Worm (Caenorhabditis elegans) whole organism, L4 larva: ENCODE results near the gene rib-2.

Source experiments
- F10B5.3 ChIP-seq: sonication (generic microtip); optimal IDR thresholded peaks from 2 replicates; lab custom pipeline; 2016; ENCODE audit warnings: mild to moderate bottlenecking, missing genetic modification characterization, missing compliant biosample characterization
- F37D6.2 ChIP-seq: sonication (generic microtip); optimal IDR thresholded peaks from 2 replicates; lab custom pipeline; 2016; ENCODE audit warnings: mild to moderate bottlenecking, missing genetic modification characterization, missing compliant biosample characterization
- F44E2.7 ChIP-seq: fragments of 200-800 bp; sonication (Bioruptor generic); IDR thresholded peaks from 2 replicates; pipeline ENCODE4 v2.1.2; 2022; ENCODE audit warnings: missing genetic modification characterization, missing compliant biosample characterization
- Y105C5A.15 ChIP-seq: fragments of 200-800 bp; sonication (Bioruptor generic); IDR thresholded peaks from 2 replicates; pipeline ENCODE4 v1.3.6; 2022; ENCODE audit warnings: missing genetic modification characterization, missing compliant biosample characterization
- Y5F2A.4 ChIP-seq: fragments of 200-800 bp; sonication (Bioruptor generic); optimal IDR thresholded peaks from 2 replicates; lab custom pipeline; 2018; ENCODE audit warnings: mild to moderate bottlenecking, missing genetic modification characterization, missing compliant biosample characterization
- Y75B8A.6 ChIP-seq: fragments of 200-800 bp; sonication (Bioruptor generic); IDR thresholded peaks from 2 replicates; pipeline ENCODE4 v1.3.6; 2022; ENCODE audit warnings: missing genetic modification reagents, missing genetic modification characterization, missing compliant biosample characterization
- ZK337.2 ChIP-seq: fragments of 200-800 bp; sonication (Bioruptor generic); IDR thresholded peaks from 2 replicates; pipeline ENCODE4 v1.3.6; 2022; ENCODE audit warnings: missing genetic modification reagents, missing genetic modification characterization, missing compliant biosample characterization
- aly-2 ChIP-seq: sonication (generic microtip); optimal IDR thresholded peaks from 2 replicates; lab custom pipeline; 2018; ENCODE audit warnings: missing biosample characterization, missing genetic modification characterization
- ama-1 ChIP-seq: fragments of 150-350 bp; optimal IDR thresholded peaks from 2 replicates; lab custom pipeline; 2014; ENCODE audit warnings: inconsistent platforms, mixed read lengths
- ceh-20 ChIP-seq: fragments of 200-800 bp; sonication (Bioruptor generic); IDR thresholded peaks from 2 replicates; pipeline ENCODE4 v1.3.6; 2022; ENCODE audit warnings: missing genetic modification reagents, missing genetic modification characterization, missing compliant biosample characterization
- ceh-28 ChIP-seq: fragments of 150-350 bp; optimal IDR thresholded peaks from 2 replicates; lab custom pipeline; 2014; ENCODE audit warnings: missing biosample characterization, missing genetic modification reagents, missing genetic modification characterization
- ceh-44 ChIP-seq: fragments of 200-800 bp; sonication (Bioruptor generic); IDR thresholded peaks from 2 replicates; pipeline ENCODE4 v1.3.6; 2022; ENCODE audit warnings: missing genetic modification reagents, missing genetic modification characterization, missing compliant biosample characterization
- ceh-62 ChIP-seq: sonication (generic microtip); optimal IDR thresholded peaks from 2 replicates; lab custom pipeline; 2017; ENCODE audit warnings: missing biosample characterization, missing genetic modification characterization
- ces-1 ChIP-seq: fragments of 150-350 bp; sonication (generic microtip); optimal IDR thresholded peaks from 4 replicates; lab custom pipeline; 2014; ENCODE audit warnings: missing biosample characterization, missing genetic modification reagents, missing genetic modification characterization
- ctbp-1 ChIP-seq: fragments of 200-800 bp; sonication (Bioruptor generic); IDR thresholded peaks from 2 replicates; pipeline ENCODE4 v1.3.6; 2022; ENCODE audit warnings: missing genetic modification reagents, missing genetic modification characterization, missing compliant biosample characterization
- daf-16 ChIP-seq, 3 experiments: sonication (generic microtip); optimal IDR thresholded peaks; 2 replicates each; lab custom pipeline; 2016 to 2017; ENCODE audit warnings: missing genetic modification characterization in 3 of 3, missing genetic modification reagents in 3 of 3, mild to moderate bottlenecking in 2 of 3, missing compliant biosample characterization in 2 of 3, missing biosample characterization in 1 of 3, moderate library complexity in 1 of 3
- daf-8 ChIP-seq: fragments of 200-800 bp; sonication (Bioruptor generic); IDR thresholded peaks from 2 replicates; pipeline ENCODE4 v1.3.6; 2022; ENCODE audit warnings: missing genetic modification characterization, missing compliant biosample characterization
- dmd-6 ChIP-seq: fragments of 200-800 bp; sonication (Bioruptor generic); IDR thresholded peaks from 2 replicates; pipeline ENCODE4 v1.3.6; 2022; ENCODE audit warnings: missing genetic modification reagents, missing genetic modification characterization, missing compliant biosample characterization
- dmd-8 ChIP-seq: fragments of 200-800 bp; sonication (Bioruptor generic); IDR thresholded peaks from 2 replicates; pipeline ENCODE4 v1.3.6; 2022; ENCODE audit warnings: missing genetic modification characterization, missing compliant biosample characterization
- dmd-9 ChIP-seq: fragments of 200-800 bp; sonication (Bioruptor generic); IDR thresholded peaks from 2 replicates; pipeline ENCODE4 v1.3.6; 2022; ENCODE audit warnings: missing genetic modification reagents, missing genetic modification characterization, missing compliant biosample characterization
- dpl-1 ChIP-seq: fragments of 150-350 bp; optimal IDR thresholded peaks from 2 replicates; lab custom pipeline; 2014; ENCODE audit warnings: missing biosample characterization, missing genetic modification reagents, missing genetic modification characterization
- fos-1 ChIP-seq: fragments of 150-350 bp; optimal IDR thresholded peaks from 2 replicates; lab custom pipeline; 2014; ENCODE audit warnings: missing biosample characterization, missing genetic modification characterization
- hlh-11 ChIP-seq: fragments of 200-800 bp; sonication (Bioruptor generic); optimal IDR thresholded peaks from 2 replicates; lab custom pipeline; 2018; ENCODE audit warnings: mild to moderate bottlenecking, missing genetic modification characterization, missing compliant biosample characterization
- hmg-1.1 ChIP-seq: fragments of 200-800 bp; sonication (Bioruptor generic); IDR thresholded peaks from 2 replicates; pipeline ENCODE4 v1.3.6; 2022; ENCODE audit warnings: missing genetic modification reagents, missing genetic modification characterization, missing compliant biosample characterization
- lin-1 ChIP-seq: fragments of 200-800 bp; sonication (Bioruptor generic); IDR thresholded peaks from 2 replicates; pipeline ENCODE4 v1.3.6; 2022; ENCODE audit warnings: missing genetic modification reagents, missing genetic modification characterization, missing compliant biosample characterization
- lin-29 ChIP-seq: fragments of 200-800 bp; sonication (Bioruptor generic); IDR thresholded peaks from 2 replicates; pipeline ENCODE4 v1.3.6; 2022; ENCODE audit warnings: missing genetic modification reagents, missing genetic modification characterization, missing compliant biosample characterization
- lir-3 ChIP-seq: sonication (generic microtip); optimal IDR thresholded peaks from 2 replicates; lab custom pipeline; 2016; ENCODE audit warnings: mild to moderate bottlenecking, missing genetic modification characterization, missing compliant biosample characterization
- lsy-2 ChIP-seq, 2 experiments: fragments of 150-350 bp in 1 of 2; sonication (generic microtip) in 1 of 2; optimal IDR thresholded peaks; 2 replicates each; lab custom pipeline; 2014 to 2017; ENCODE audit warnings: missing biosample characterization in 2 of 2, missing genetic modification characterization in 2 of 2
- madf-5 ChIP-seq, 2 experiments: fragments of 200-800 bp; sonication (Bioruptor generic); IDR thresholded peaks; 2 replicates each; pipeline ENCODE4 v1.3.6; 2022; ENCODE audit warnings: missing compliant biosample characterization in 2 of 2, missing genetic modification characterization in 2 of 2
- mdl-1 ChIP-seq, 2 experiments: fragments of 150-350 bp in 1 of 2; sonication (generic microtip) in 1 of 2; optimal IDR thresholded peaks; 2 replicates each; lab custom pipeline; 2014 to 2017; ENCODE audit warnings: missing biosample characterization in 2 of 2, missing genetic modification characterization in 2 of 2
- mes-2 ChIP-seq: sonication (generic microtip); optimal IDR thresholded peaks from 2 replicates; lab custom pipeline; 2016; ENCODE audit warnings: missing genotype, mild to moderate bottlenecking, missing genetic modification characterization, missing compliant biosample characterization; ENCODE audit not compliant: poor library complexity, severe bottlenecking
- mxl-2 ChIP-seq: fragments of 200-800 bp; sonication (Bioruptor generic); conservative IDR thresholded peaks from 2 replicates; pipeline ENCODE4 v1.3.6; 2022; ENCODE audit warnings: missing genetic modification reagents, missing genetic modification characterization, missing compliant biosample characterization
- nhr-102 ChIP-seq: sonication (generic microtip); optimal IDR thresholded peaks from 2 replicates; lab custom pipeline; 2016; ENCODE audit warnings: mild to moderate bottlenecking, missing genetic modification characterization, moderate library complexity, missing compliant biosample characterization
- nhr-111 ChIP-seq: fragments of 200-800 bp; sonication (Bioruptor generic); optimal IDR thresholded peaks from 2 replicates; lab custom pipeline; 2018; ENCODE audit warnings: mild to moderate bottlenecking, missing genetic modification characterization, missing compliant biosample characterization
- nhr-237 ChIP-seq: sonication (generic microtip); optimal IDR thresholded peaks from 2 replicates; lab custom pipeline; 2017; ENCODE audit warnings: missing biosample characterization, missing genetic modification characterization
- nhr-25 ChIP-seq: sonication (generic microtip); optimal IDR thresholded peaks from 2 replicates; lab custom pipeline; 2017; ENCODE audit warnings: missing genetic modification characterization, mild to moderate bottlenecking, missing compliant biosample characterization, antibody characterized with exemption, moderate library complexity, borderline replicate concordance; ENCODE audit not compliant: insufficient read depth
- nhr-28 ChIP-seq: fragments of 150-350 bp; optimal IDR thresholded peaks from 2 replicates; lab custom pipeline; 2014; ENCODE audit warnings: missing biosample characterization, missing genetic modification characterization
- nhr-76 ChIP-seq: fragments of 150-350 bp; optimal IDR thresholded peaks from 2 replicates; lab custom pipeline; 2014; ENCODE audit warnings: missing biosample characterization, missing genetic modification characterization
- pha-4 ChIP-seq, 2 experiments: fragments of 150-350 bp in 1 of 2; fragments of 200-800 bp in 1 of 2; sonication (Bioruptor generic) in 1 of 2; IDR thresholded peaks in 1 of 2; optimal IDR thresholded peaks in 1 of 2; 2 replicates each; pipeline versions ENCODE4 v1.3.6 to Lab custom; 2014 to 2022; ENCODE audit warnings: missing genetic modification characterization in 2 of 2, missing genetic modification reagents in 2 of 2, missing biosample characterization in 1 of 2, missing compliant biosample characterization in 1 of 2
- pqm-1 ChIP-seq: sonication (generic microtip); optimal IDR thresholded peaks from 2 replicates; lab custom pipeline; 2017; ENCODE audit warnings: missing biosample characterization, missing genetic modification characterization
- rbr-2 ChIP-seq: sonication (generic microtip); optimal IDR thresholded peaks from 2 replicates; lab custom pipeline; 2016; ENCODE audit warnings: missing genotype, missing genetic modification characterization, missing compliant biosample characterization
- sdz-12 ChIP-seq: fragments of 200-800 bp; sonication (Bioruptor generic); optimal IDR thresholded peaks from 2 replicates; lab custom pipeline; 2018; ENCODE audit warnings: mild to moderate bottlenecking, missing genetic modification characterization, missing compliant biosample characterization
- set-16 ChIP-seq: fragments of 200-800 bp; sonication (Bioruptor generic); IDR thresholded peaks from 2 replicates; pipeline ENCODE4 v1.3.6; 2022; ENCODE audit warnings: missing genetic modification reagents, missing genetic modification characterization, missing compliant biosample characterization
- spr-1 ChIP-seq: sonication (generic microtip); optimal IDR thresholded peaks from 2 replicates; lab custom pipeline; 2016; ENCODE audit warnings: mild to moderate bottlenecking, missing genetic modification characterization, missing compliant biosample characterization
- spr-3 ChIP-seq: fragments of 200-800 bp; sonication (Bioruptor generic); optimal IDR thresholded peaks from 2 replicates; lab custom pipeline; 2018; ENCODE audit warnings: mild to moderate bottlenecking, missing genetic modification characterization, missing compliant biosample characterization
- unc-130 ChIP-seq: sonication (generic microtip); optimal IDR thresholded peaks from 2 replicates; lab custom pipeline; 2016; ENCODE audit warnings: missing genetic modification reagents, missing genetic modification characterization, missing compliant biosample characterization
- unc-39 ChIP-seq: sonication (generic microtip); optimal IDR thresholded peaks from 2 replicates; lab custom pipeline; 2017; ENCODE audit warnings: missing biosample characterization, missing genetic modification characterization
- unc-62 ChIP-seq, 3 experiments: fragments of 150-350 bp in 1 of 3; sonication (generic microtip); optimal IDR thresholded peaks in 2 of 3; peaks in 1 of 3; 1 replicate in 1 of 3; 2 replicates in 2 of 3; lab custom pipeline; 2014 to 2017; ENCODE audit warnings: missing biosample characterization in 3 of 3, missing genetic modification characterization in 3 of 3, missing genetic modification reagents in 3 of 3, missing genotype in 1 of 3
- ztf-11 ChIP-seq: fragments of 150-350 bp; optimal IDR thresholded peaks from 2 replicates; lab custom pipeline; 2014; ENCODE audit warnings: missing biosample characterization, missing genetic modification characterization
- ztf-7 ChIP-seq: fragments of 150-350 bp; optimal IDR thresholded peaks from 2 replicates; lab custom pipeline; 2014; ENCODE audit warnings: missing biosample characterization, missing genetic modification characterization

rib-2 gene

DNA sequence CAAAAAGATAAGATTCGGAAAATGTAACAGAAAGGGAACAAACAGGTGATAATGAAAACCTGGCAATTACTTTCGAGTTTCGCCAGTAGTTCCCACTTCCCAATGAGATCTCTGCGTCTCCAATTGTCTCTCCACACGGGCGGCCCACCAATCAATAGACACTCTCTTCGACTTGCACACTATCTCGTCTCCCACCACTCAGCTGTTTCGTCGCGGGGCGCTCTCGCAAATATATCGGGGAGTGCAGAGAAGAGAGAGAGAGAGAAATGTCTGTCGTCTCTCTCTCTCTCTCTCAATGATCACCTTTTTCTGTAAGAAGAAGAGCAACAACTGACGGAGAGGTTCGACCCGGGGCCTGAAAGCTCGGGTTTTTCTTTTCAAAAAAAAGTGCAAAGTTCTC lies 22.4 kb upstream of the rib-2 start (continued):
- TF ChIP-seq pha-4 (GFP tag; IDR thresholded peaks at IDR 0.05; lab: Robert Waterston, UW) (peak; percentile 50; the same call in 1 of the 2 replicates), pha-4 (tag; optimal IDR thresholded peaks at IDR 0.05; lab: Kevin White, UChicago) (peak; percentile 38), dmd-6 (GFP tag; lab: Robert Waterston, UW) (peak; percentile 94), ceh-44 (no peak), F44E2.7 (GFP tag; lab: Robert Waterston, UW) (no peak), ceh-20 (peak; percentile 79), spr-3 (GFP tag; lab: Kevin White, UChicago) (no peak), unc-130 (GFP tag; lab: Kevin White, UChicago) (peak; percentile 27), nhr-102 (peak; percentile 69), lin-1 (GFP tag; lab: Robert Waterston, UW) (peak; percentile 93), ctbp-1 (GFP tag; lab: Robert Waterston, UW) (peak; percentile 78), mdl-1 (tag; optimal IDR thresholded peaks at IDR 0.05; lab: Kevin White, UChicago) (peak; percentile 17 to 53), set-16 (peak; percentile 74), ceh-62 (no peak), ztf-11 (tag; lab: Kevin White, UChicago) (no peak), ZK337.2 (GFP tag; lab: Robert Waterston, UW) (no peak), nhr-76 (tag; lab: Kevin White, UChicago) (no peak), lsy-2 (tag; optimal IDR thresholded peaks at IDR 0.05; lab: Kevin White, UChicago) (peak; percentile 51 to 81), Y5F2A.4 (GFP tag; lab: Kevin White, UChicago) (peak; percentile 24), F37D6.2 (tag; lab: Kevin White, UChicago) (peak; percentile 43), nhr-28 (tag; lab: Kevin White, UChicago) (peak; percentile 85), nhr-25 (peak; percentile 56), hlh-11 (tag; lab: Kevin White, UChicago) (peak; percentile 100), ceh-28 (tag; lab: Kevin White, UChicago) (peak; percentile 75), Y75B8A.6 (GFP tag; lab: Robert Waterston, UW) (no peak), F10B5.3 (no peak), lir-3 (tag; lab: Kevin White, UChicago) (no peak), aly-2 (tag; lab: Kevin White, UChicago) (no peak), spr-1 (tag; lab: Kevin White, UChicago) (peak; percentile 32), ces-1 (GFP tag; lab: Kevin White, UChicago) (no peak), mxl-2 (GFP tag; lab: Robert Waterston, UW) (no peak), hmg-1.1 (peak; percentile 93), nhr-237 (tag; lab: Kevin White, UChicago) (no peak), madf-5 (GFP tag; IDR thresholded peaks at IDR 0.05; lab: Robert Waterston, UW) (no peak), sdz-12 (GFP tag; lab: Kevin White, UChicago) (no peak), pqm-1 (tag; lab: Kevin White, UChicago) (peak; percentile 19), fos-1 (tag; lab: Kevin White, UChicago) (no peak), dmd-9 (GFP tag; lab: Robert Waterston, UW) (no peak), unc-39 (tag; lab: Kevin White, UChicago) (no peak), ama-1 (lab: Kevin White, UChicago) (peak; percentile 29), dpl-1 (GFP tag; lab: Kevin White, UChicago) (peak; percentile 52), dmd-8 (GFP tag; lab: Robert Waterston, UW) (no peak), rbr-2 (tag; lab: Kevin White, UChicago) (peak; percentile 83), daf-8 (no peak), mes-2 (peak; percentile 77), daf-16 (GFP tag; optimal IDR thresholded peaks at IDR 0.05; lab: Kevin White, UChicago) (peak in 1 of 2 experiments; percentile 93), daf-16 (tag; optimal IDR thresholded peaks at IDR 0.05; lab: Kevin White, UChicago) (peak; percentile 95), ztf-7 (tag; lab: Kevin White, UChicago) (no peak), lin-29 (GFP tag; lab: Robert Waterston, UW) (no peak), Y105C5A.15 (GFP tag; lab: Robert Waterston, UW) (0 out of 2 replicates have a peak, but pooled peaks have one; percentile 54), nhr-111 (GFP tag; lab: Kevin White, UChicago) (no peak), unc-62 (GFP tag; optimal IDR thresholded peaks at IDR 0.05 in 1 of 2; lab: Kevin White, UChicago) (no peak), unc-62 (tag; optimal IDR thresholded peaks at IDR 0.05; lab: Kevin White, UChicago) (no peak)
